Fruit fly (Drosophila melanogaster) whole organism, embryonic: ENCODE results near the gene syd.

ENCODE experiments used
- Antp ChIP-seq: fragments of 200-800 bp; sonication (Bioruptor generic); optimal IDR thresholded peaks from 3 replicates; lab custom pipeline; 2016; ENCODE audit warnings: missing biosample characterization, missing genetic modification characterization
- Awh ChIP-seq: fragments of 200-800 bp; sonication (Bioruptor generic); IDR thresholded peaks from 2 replicates; pipeline ENCODE4, ENCODE4 v1.3.6; 2022; ENCODE audit warnings: missing biosample characterization, missing genetic modification characterization
- Bgb ChIP-seq: fragments of 200-800 bp; sonication (Bioruptor generic); IDR thresholded peaks from 2 replicates; pipeline ENCODE4 v1.3.6; 2022; ENCODE audit warnings: missing biosample characterization, missing genetic modification characterization; ENCODE audit not compliant: partially characterized antibody
- CG10147 ChIP-seq: fragments of 200-800 bp; sonication (Bioruptor generic); optimal IDR thresholded peaks from 2 replicates; lab custom pipeline; 2019; ENCODE audit warnings: missing biosample characterization, mild to moderate bottlenecking, missing genetic modification characterization, moderate library complexity
- CG10209 ChIP-seq: fragments of 200-800 bp; sonication (Bioruptor generic); optimal IDR thresholded peaks from 3 replicates; lab custom pipeline; 2017; ENCODE audit warnings: missing biosample characterization, mild to moderate bottlenecking, missing genetic modification characterization, missing genetic modification reagents
- CG11504 ChIP-seq: fragments of 200-800 bp; sonication (Bioruptor generic); optimal IDR thresholded peaks from 3 replicates; lab custom pipeline; 2019; ENCODE audit warnings: missing biosample characterization, mild to moderate bottlenecking, missing genetic modification characterization, moderate library complexity
- CG14667 ChIP-seq: fragments of 200-800 bp; sonication (Bioruptor generic); IDR thresholded peaks from 2 replicates; pipeline ENCODE4 v1.3.6; 2022; ENCODE audit warnings: missing biosample characterization, missing genetic modification characterization
- CG31365 ChIP-seq: fragments of 200-800 bp; sonication (Bioruptor generic); optimal IDR thresholded peaks from 2 replicates; lab custom pipeline; 2018; ENCODE audit warnings: missing biosample characterization, mild to moderate bottlenecking, missing genetic modification characterization
- CG34422 ChIP-seq: fragments of 200-800 bp; sonication (Bioruptor generic); IDR thresholded peaks from 3 replicates; pipeline ENCODE4 v1.3.6; 2022; ENCODE audit warnings: missing biosample characterization, missing genetic modification characterization
- CG3726 ChIP-seq: fragments of 200-800 bp; sonication (Bioruptor generic); IDR thresholded peaks from 3 replicates; pipeline ENCODE4, ENCODE4 v1.3.6; 2022; ENCODE audit warnings: missing biosample characterization, missing genetic modification characterization
- CG4282 ChIP-seq: fragments of 200-800 bp; sonication (Bioruptor generic); optimal IDR thresholded peaks from 2 replicates; lab custom pipeline; 2016; ENCODE audit warnings: missing biosample characterization, missing genetic modification characterization
- CG6272 ChIP-seq: fragments of 200-800 bp; sonication (Bioruptor generic); IDR thresholded peaks from 2 replicates; pipeline ENCODE4 v1.3.6; 2022; ENCODE audit warnings: missing biosample characterization, missing genetic modification characterization
- CG7357 ChIP-seq: fragments of 200-800 bp; sonication (Bioruptor generic); IDR thresholded peaks from 3 replicates; pipeline ENCODE4 v1.3.6; 2022; ENCODE audit warnings: missing biosample characterization, missing genetic modification characterization
- CG7745 ChIP-seq: fragments of 200-800 bp; sonication (Bioruptor generic); optimal IDR thresholded peaks from 2 replicates; lab custom pipeline; 2018; ENCODE audit warnings: missing biosample characterization, mild to moderate bottlenecking, missing genetic modification characterization, moderate library complexity
- CG7928 ChIP-seq: fragments of 200-800 bp; sonication (Bioruptor generic); optimal IDR thresholded peaks from 2 replicates; lab custom pipeline; 2017; ENCODE audit warnings: missing biosample characterization, mild to moderate bottlenecking, missing genetic modification characterization
- Dip2 ChIP-seq: fragments of 200-800 bp; sonication (Bioruptor generic); IDR thresholded peaks from 2 replicates; pipeline ENCODE4 v1.3.6; 2022; ENCODE audit warnings: missing biosample characterization, missing genetic modification characterization
- Doc3 ChIP-seq: fragments of 200-800 bp; sonication (Bioruptor generic); IDR thresholded peaks from 3 replicates; pipeline ENCODE4 v1.3.6; 2022; ENCODE audit warnings: missing biosample characterization, missing genetic modification characterization; ENCODE audit not compliant: partially characterized antibody
- ERR ChIP-seq: fragments of 200-800 bp; sonication (Bioruptor generic); optimal IDR thresholded peaks from 2 replicates; lab custom pipeline; 2016; ENCODE audit warnings: missing biosample characterization, missing genetic modification characterization
- HHEX ChIP-seq: fragments of 200-800 bp; sonication (Bioruptor generic); optimal IDR thresholded peaks from 3 replicates; lab custom pipeline; 2017; ENCODE audit warnings: missing biosample characterization, mild to moderate bottlenecking, missing genetic modification characterization, missing genetic modification reagents
- HLH54F ChIP-seq: fragments of 200-800 bp; sonication (Bioruptor generic); optimal IDR thresholded peaks from 3 replicates; lab custom pipeline; 2016; ENCODE audit warnings: missing biosample characterization, missing genetic modification characterization
- HmgZ ChIP-seq: fragments of 200-800 bp; sonication (Bioruptor generic); optimal IDR thresholded peaks from 2 replicates; lab custom pipeline; 2018; ENCODE audit warnings: missing biosample characterization, mild to moderate bottlenecking, missing genetic modification characterization
- Hmr ChIP-seq: fragments of 200-800 bp; sonication (Bioruptor generic); optimal IDR thresholded peaks from 3 replicates; lab custom pipeline; 2017; ENCODE audit warnings: mild to moderate bottlenecking, missing biosample characterization, missing genetic modification reagents, missing genetic modification characterization
- Med ChIP-seq: fragments of 200-800 bp; sonication (Bioruptor generic); peaks from one replicate; lab custom pipeline; 2016; ENCODE audit warnings: missing biosample characterization, missing genetic modification characterization, mild to moderate bottlenecking, inconsistent platforms, moderate library complexity
- Myb ChIP-seq: fragments of 200-800 bp; sonication (Bioruptor generic); optimal IDR thresholded peaks from 2 replicates; lab custom pipeline; 2016; ENCODE audit warnings: missing biosample characterization, missing genetic modification characterization
- Ptx1 ChIP-seq: fragments of 200-800 bp; sonication (Bioruptor generic); IDR thresholded peaks from 2 replicates; pipeline ENCODE4 v1.3.6; 2022; ENCODE audit warnings: missing biosample characterization, missing genetic modification characterization
- Rx ChIP-seq: fragments of 200-800 bp; sonication (Bioruptor generic); IDR thresholded peaks from 2 replicates; pipeline ENCODE4 v1.3.6; 2022; ENCODE audit warnings: missing biosample characterization, missing genetic modification characterization
- ac ChIP-seq: fragments of 200-800 bp; sonication (Bioruptor generic); optimal IDR thresholded peaks from 3 replicates; lab custom pipeline; 2017; ENCODE audit warnings: missing biosample characterization, mild to moderate bottlenecking, missing genetic modification characterization
- ase ChIP-seq: fragments of 200-800 bp; sonication (Bioruptor generic); IDR thresholded peaks from 3 replicates; pipeline ENCODE4 v1.3.6; 2022; ENCODE audit warnings: missing biosample characterization, missing genetic modification characterization
- bsh ChIP-seq, 2 experiments: fragments of 200-800 bp; sonication (Bioruptor generic); optimal IDR thresholded peaks; 2 replicates each; lab custom pipeline; 2017 to 2018; ENCODE audit warnings: mild to moderate bottlenecking in 2 of 2, missing biosample characterization in 2 of 2, missing genetic modification characterization in 2 of 2, moderate library complexity in 1 of 2
- caup ChIP-seq: fragments of 200-800 bp; sonication (Bioruptor generic); optimal IDR thresholded peaks from 3 replicates; lab custom pipeline; 2017; ENCODE audit warnings: missing biosample characterization, mild to moderate bottlenecking, missing genetic modification characterization, moderate library complexity; ENCODE audit not compliant: severe bottlenecking
- chif ChIP-seq, 2 experiments: fragments of 200-800 bp; sonication (Bioruptor generic); optimal IDR thresholded peaks; 3 replicates each; lab custom pipeline; 2016; ENCODE audit warnings: missing biosample characterization in 2 of 2, missing genetic modification characterization in 2 of 2
- chm ChIP-seq: fragments of 200-800 bp; sonication (Bioruptor generic); IDR thresholded peaks from 2 replicates; pipeline ENCODE4 v1.3.6; 2022; ENCODE audit warnings: missing biosample characterization, missing genetic modification characterization
- da ChIP-seq: fragments of 200-800 bp; sonication (Bioruptor generic); optimal IDR thresholded peaks from 2 replicates; lab custom pipeline; 2016; ENCODE audit warnings: missing biosample characterization, missing genetic modification characterization
- dati ChIP-seq: fragments of 200-800 bp; sonication (Bioruptor generic); IDR thresholded peaks from 2 replicates; pipeline ENCODE4 v1.3.6; 2022; ENCODE audit warnings: missing biosample characterization, missing genetic modification characterization
- fd96Cb ChIP-seq: fragments of 200-800 bp; sonication (Bioruptor generic); optimal IDR thresholded peaks from 2 replicates; lab custom pipeline; 2018; ENCODE audit warnings: missing biosample characterization, mild to moderate bottlenecking, missing genetic modification characterization, moderate library complexity
- gt ChIP-seq: fragments of 200-800 bp; sonication (Bioruptor generic); IDR thresholded peaks from 2 replicates; pipeline ENCODE4 v1.3.6; 2022; ENCODE audit warnings: missing biosample characterization, missing genetic modification characterization
- insv ChIP-seq, 2 experiments: fragments of 200-800 bp; sonication (Bioruptor generic); optimal IDR thresholded peaks; 3 replicates each; lab custom pipeline; 2016 to 2018; ENCODE audit warnings: missing biosample characterization in 2 of 2, missing genetic modification characterization in 2 of 2
- inv ChIP-seq: fragments of 200-800 bp; sonication (Bioruptor generic); IDR thresholded peaks from 2 replicates; pipeline ENCODE4 v1.3.6; 2022; ENCODE audit warnings: missing biosample characterization, missing genetic modification characterization; ENCODE audit not compliant: partially characterized antibody
- kni ChIP-seq: fragments of 200-800 bp; sonication (Bioruptor generic); optimal IDR thresholded peaks from 3 replicates; lab custom pipeline; 2017; ENCODE audit warnings: mild to moderate bottlenecking, missing biosample characterization, missing genetic modification reagents, missing genetic modification characterization
- lmd ChIP-seq: fragments of 200-800 bp; sonication (Bioruptor generic); IDR thresholded peaks from 2 replicates; pipeline ENCODE4 v1.3.6; 2022; ENCODE audit warnings: missing biosample characterization, missing genetic modification characterization
- mirr ChIP-seq: fragments of 200-800 bp; sonication (Bioruptor generic); optimal IDR thresholded peaks from 3 replicates; lab custom pipeline; 2018; ENCODE audit warnings: missing biosample characterization, mild to moderate bottlenecking, missing genetic modification characterization
- nerfin-1 ChIP-seq: fragments of 200-800 bp; sonication (Bioruptor generic); optimal IDR thresholded peaks from 3 replicates; lab custom pipeline; 2019; ENCODE audit warnings: missing biosample characterization, mild to moderate bottlenecking, missing genetic modification characterization, moderate library complexity
- nmo ChIP-seq: fragments of 200-800 bp; sonication (Bioruptor generic); optimal IDR thresholded peaks from 2 replicates; lab custom pipeline; 2018; ENCODE audit warnings: missing biosample characterization, mild to moderate bottlenecking, missing genetic modification characterization, moderate library complexity
- otp ChIP-seq: fragments of 200-800 bp; sonication (Bioruptor generic); IDR thresholded peaks from 3 replicates; pipeline ENCODE4, ENCODE4 v1.3.6; 2022; ENCODE audit warnings: missing biosample characterization, missing genetic modification characterization
- pita ChIP-seq: fragments of 200-800 bp; sonication (Bioruptor generic); optimal IDR thresholded peaks from 2 replicates; lab custom pipeline; 2017; ENCODE audit warnings: missing biosample characterization, mild to moderate bottlenecking, missing genetic modification characterization
- prd ChIP-seq, 3 experiments: fragments of >200 bp in 2 of 3; fragments of 200-800 bp in 1 of 3; sonication (Bioruptor generic) in 1 of 3; optimal IDR thresholded peaks in 2 of 3; IDR thresholded peaks in 1 of 3; 2 replicates in 2 of 3; 3 replicates in 1 of 3; pipeline versions ENCODE4 v1.3.6 to Lab custom; 2017 to 2022; ENCODE audit warnings: missing biosample characterization in 1 of 3, missing genetic modification characterization in 1 of 3
- ro ChIP-seq: fragments of 200-800 bp; sonication (Bioruptor generic); IDR thresholded peaks from 2 replicates; pipeline ENCODE4 v1.3.6; 2022; ENCODE audit warnings: missing biosample characterization, missing genetic modification characterization
- ssp ChIP-seq: fragments of 200-800 bp; sonication (Bioruptor generic); IDR thresholded peaks from 2 replicates; pipeline ENCODE4 v1.3.6; 2022; ENCODE audit warnings: missing biosample characterization, missing genetic modification characterization
- unpg ChIP-seq: fragments of 200-800 bp; sonication (Bioruptor generic); optimal IDR thresholded peaks from 3 replicates; lab custom pipeline; 2018; ENCODE audit warnings: missing biosample characterization, mild to moderate bottlenecking, missing genetic modification characterization, moderate library complexity
- vvl ChIP-seq: fragments of 200-800 bp; sonication (Bioruptor generic); IDR thresholded peaks from 2 replicates; pipeline ENCODE4 v1.3.6; 2022; ENCODE audit warnings: missing biosample characterization, missing genetic modification characterization
- zen ChIP-seq: fragments of 200-800 bp; sonication (Bioruptor generic); optimal IDR thresholded peaks from 3 replicates; lab custom pipeline; 2018; ENCODE audit warnings: missing biosample characterization, mild to moderate bottlenecking, missing genetic modification characterization, moderate library complexity

The syd gene

DNA sequence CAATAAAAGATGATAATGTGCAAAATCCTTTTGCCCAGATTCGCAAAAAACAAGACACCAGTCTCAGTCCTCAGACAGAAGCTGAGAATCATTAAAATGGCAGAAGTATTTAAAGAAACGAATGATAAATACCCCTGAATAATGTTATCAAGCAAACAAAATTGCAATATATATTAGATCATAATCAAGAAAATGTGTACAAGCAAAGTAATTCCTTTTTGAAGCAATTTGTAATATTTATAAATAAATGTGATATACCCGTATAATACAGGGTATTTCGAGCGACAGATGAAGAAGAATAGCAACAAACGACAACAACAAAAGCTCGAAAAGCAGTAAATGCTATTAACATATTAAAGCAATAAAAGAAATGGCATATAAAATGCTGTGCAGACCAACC, 22.2 kb upstream of the syd start (continued):
- TF ChIP-seq ssp (GFP tag; lab: Robert Waterston, UW) (no peak), CG6272 (GFP tag; lab: Robert Waterston, UW) (no peak), mirr (no peak), CG7357 (GFP tag; lab: Robert Waterston, UW) (no peak), chm (GFP tag; lab: Robert Waterston, UW) (no peak), CG34422 (GFP tag; lab: Robert Waterston, UW) (no peak), Rx (GFP tag; lab: Robert Waterston, UW) (no peak), dati (GFP tag; lab: Robert Waterston, UW) (no peak), Doc3 (GFP tag; lab: Robert Waterston, UW) (no peak), ac (GFP tag; lab: Kevin White, UChicago) (no peak), Antp (GFP tag; lab: Kevin White, UChicago) (no peak), kni (no peak), HHEX (no peak), nerfin-1 (tag; lab: Kevin White, UChicago) (no peak), inv (GFP tag; lab: Robert Waterston, UW) (no peak), ERR (GFP tag; lab: Kevin White, UChicago) (no peak), Awh (GFP tag; lab: Robert Waterston, UW) (no peak), lmd (GFP tag; lab: Robert Waterston, UW) (no peak), insv (GFP tag; optimal IDR thresholded peaks at IDR 0.05; lab: Kevin White, UChicago) (no peak), vvl (GFP tag; lab: Robert Waterston, UW) (peak; percentile 39; the same call in 1 of the 2 replicates), chif (GFP tag; optimal IDR thresholded peaks at IDR 0.05; lab: Kevin White, UChicago) (peak in 1 of 2 experiments; percentile 19), Hmr (GFP tag; lab: Kevin White, UChicago) (no peak), gt (GFP tag; lab: Robert Waterston, UW) (no peak), bsh (GFP tag; optimal IDR thresholded peaks at IDR 0.05; lab: Kevin White, UChicago) (peak in 1 of 2 experiments; percentile 49), nmo (GFP tag; lab: Kevin White, UChicago) (peak; percentile 14), prd (optimal IDR thresholded peaks at IDR 0.05; lab: Kevin White, UChicago) (no peak), prd (GFP tag; IDR thresholded peaks at IDR 0.05; lab: Robert Waterston, UW) (peak; percentile 67; the same call in 2 of the 3 replicates), caup (GFP tag; lab: Kevin White, UChicago) (no peak), pita (no peak), otp (GFP tag; lab: Robert Waterston, UW) (no peak), Myb (GFP tag; lab: Kevin White, UChicago) (no peak), ase (GFP tag; lab: Robert Waterston, UW) (no peak), da (no peak), HLH54F (GFP tag; lab: Kevin White, UChicago) (no peak), Med (GFP tag; lab: Kevin White, UChicago) (peak; percentile 6), unpg (GFP tag; lab: Kevin White, UChicago) (peak; percentile 22), CG4282 (no peak), CG10147 (GFP tag; lab: Kevin White, UChicago) (no peak), CG7745 (tag; lab: Kevin White, UChicago) (no peak), Dip2 (GFP tag; lab: Robert Waterston, UW) (no peak), HmgZ (tag; lab: Kevin White, UChicago) (no peak), CG14667 (GFP tag; lab: Robert Waterston, UW) (no peak), fd96Cb (tag; lab: Kevin White, UChicago) (peak; percentile 29), CG11504 (peak; percentile 29), CG3726 (GFP tag; lab: Robert Waterston, UW) (no peak), Bgb (no peak), Ptx1 (no peak), zen (tag; lab: Kevin White, UChicago) (peak; percentile 32), CG7928 (GFP tag; lab: Kevin White, UChicago) (no peak), ro (GFP tag; lab: Robert Waterston, UW) (no peak), CG10209 (GFP tag; lab: Kevin White, UChicago) (no peak), CG31365 (tag; lab: Kevin White, UChicago) (no peak)
